Worm (Caenorhabditis elegans) whole organism, L3 larva: ENCODE data around the gene F16H6.3.

Experiments
- R02D3.7 ChIP-seq: fragments of 150-350 bp; optimal IDR thresholded peaks from 2 replicates; lab custom pipeline; 2014; ENCODE audit warnings: missing biosample characterization, missing genetic modification characterization
- skn-1 ChIP-seq: fragments of 150-350 bp; optimal IDR thresholded peaks from 2 replicates; lab custom pipeline; 2014; ENCODE audit warnings: missing biosample characterization, missing genetic modification characterization
- unc-39 ChIP-seq: sonication (generic microtip); optimal IDR thresholded peaks from 4 replicates; lab custom pipeline; 2017; ENCODE audit warnings: missing biosample characterization, missing genetic modification characterization

DNA sequence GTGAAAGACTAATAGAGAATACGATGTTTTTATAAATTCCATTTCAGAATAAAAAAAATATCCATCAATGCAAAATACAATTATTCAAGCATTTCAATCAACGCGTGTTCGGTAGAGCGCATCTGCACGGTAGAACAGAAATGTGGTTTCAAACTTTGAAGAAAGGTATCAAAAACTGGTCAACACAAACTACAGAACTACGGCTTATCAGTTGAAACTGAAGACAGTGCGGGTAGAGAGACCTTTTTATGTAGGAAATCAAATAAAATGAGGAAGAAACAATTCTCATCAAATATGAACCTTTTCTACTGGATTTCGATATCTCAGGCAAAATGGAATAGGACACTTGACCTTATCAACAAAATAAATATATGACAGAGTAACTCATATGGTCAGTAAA lies 49.3 kb downstream of the F16H6.3 start:
- no peak for TF ChIP-seq skn-1 (tag; lab: Kevin White, UChicago)
- no peak for TF ChIP-seq R02D3.7 (tag; lab: Kevin White, UChicago)
- TF ChIP-seq unc-39 (tag; lab: Kevin White, UChicago), result no peak
